Worm (Caenorhabditis elegans) whole organism, late embryonic: ENCODE data around the gene flp-19.

ENCODE experiments used
- C38D4.7 ChIP-seq: fragments of 200-800 bp; sonication (Bioruptor generic); optimal IDR thresholded peaks from 2 replicates; lab custom pipeline; 2018; ENCODE audit warnings: mild to moderate bottlenecking, missing genetic modification characterization, moderate library complexity, missing compliant biosample characterization
- F13H6.1 ChIP-seq: sonication (generic microtip); optimal IDR thresholded peaks from 2 replicates; lab custom pipeline; 2016; ENCODE audit warnings: missing genetic modification characterization, missing compliant biosample characterization
- K09A11.1 ChIP-seq: sonication (generic microtip); optimal IDR thresholded peaks from 2 replicates; lab custom pipeline; 2017; ENCODE audit warnings: antibody characterized with exemption, mild to moderate bottlenecking, missing genetic modification characterization, missing compliant biosample characterization; ENCODE audit not compliant: insufficient read depth
- T23F11.4 ChIP-seq: fragments of 200-800 bp; sonication (Bioruptor generic); optimal IDR thresholded peaks from 2 replicates; lab custom pipeline; 2018; ENCODE audit warnings: mild to moderate bottlenecking, missing genetic modification characterization, missing compliant biosample characterization
- Y22D7AL.16 ChIP-seq: sonication (generic microtip); optimal IDR thresholded peaks from 2 replicates; lab custom pipeline; 2016; ENCODE audit warnings: missing genetic modification characterization, missing compliant biosample characterization
- ama-1 ChIP-seq: fragments of 150-350 bp; optimal IDR thresholded peaks from 2 replicates; lab custom pipeline; 2014
- ceh-18 ChIP-seq: sonication (generic microtip); optimal IDR thresholded peaks from 2 replicates; lab custom pipeline; 2016; ENCODE audit warnings: missing genetic modification characterization, missing compliant biosample characterization
- ceh-19 ChIP-seq: fragments of 200-800 bp; sonication (Bioruptor generic); optimal IDR thresholded peaks from 2 replicates; lab custom pipeline; 2018; ENCODE audit warnings: mild to moderate bottlenecking, missing genetic modification characterization, missing compliant biosample characterization
- ceh-2 ChIP-seq: sonication (generic microtip); optimal IDR thresholded peaks from 2 replicates; lab custom pipeline; 2016; ENCODE audit warnings: missing genotype, missing genetic modification characterization, missing compliant biosample characterization
- ceh-22 ChIP-seq: sonication (generic microtip); optimal IDR thresholded peaks from 2 replicates; lab custom pipeline; 2017; ENCODE audit warnings: missing biosample characterization, missing genetic modification characterization
- ceh-24 ChIP-seq: sonication (generic microtip); optimal IDR thresholded peaks from 2 replicates; lab custom pipeline; 2016; ENCODE audit warnings: mild to moderate bottlenecking, missing genetic modification characterization, missing compliant biosample characterization
- ceh-30 ChIP-seq: fragments of 150-350 bp; optimal IDR thresholded peaks from 2 replicates; lab custom pipeline; 2014; ENCODE audit warnings: missing biosample characterization, missing genetic modification characterization
- ceh-31 ChIP-seq: sonication (generic microtip); optimal IDR thresholded peaks from 2 replicates; lab custom pipeline; 2016; ENCODE audit warnings: missing genetic modification characterization, missing compliant biosample characterization
- ceh-48 ChIP-seq: sonication (generic microtip); optimal IDR thresholded peaks from 2 replicates; lab custom pipeline; 2016; ENCODE audit warnings: missing genetic modification characterization, inconsistent platforms, missing compliant biosample characterization
- dmd-4 ChIP-seq: sonication (generic microtip); optimal IDR thresholded peaks from 2 replicates; lab custom pipeline; 2016; ENCODE audit warnings: borderline replicate concordance, missing genetic modification characterization, missing compliant biosample characterization
- elt-2 ChIP-seq: sonication (generic microtip); optimal IDR thresholded peaks from 2 replicates; lab custom pipeline; 2016; ENCODE audit warnings: missing genetic modification reagents, missing genetic modification characterization, missing compliant biosample characterization
- fkh-10 ChIP-seq: fragments of 150-350 bp; optimal IDR thresholded peaks from 2 replicates; lab custom pipeline; 2014; ENCODE audit warnings: missing biosample characterization, missing genetic modification reagents, missing genetic modification characterization
- fkh-6 ChIP-seq: sonication (generic microtip); optimal IDR thresholded peaks from 2 replicates; lab custom pipeline; 2016; ENCODE audit warnings: missing genetic modification characterization, missing compliant biosample characterization
- gmeb-2 ChIP-seq: sonication (generic microtip); optimal IDR thresholded peaks from 2 replicates; lab custom pipeline; 2016; ENCODE audit warnings: missing genetic modification characterization, inconsistent platforms, missing compliant biosample characterization
- hlh-13 ChIP-seq: fragments of 200-800 bp; sonication (Bioruptor generic); optimal IDR thresholded peaks from 2 replicates; lab custom pipeline; 2018; ENCODE audit warnings: mild to moderate bottlenecking, missing genetic modification characterization, missing compliant biosample characterization
- hlh-15 ChIP-seq: sonication (generic microtip); optimal IDR thresholded peaks from 2 replicates; lab custom pipeline; 2016; ENCODE audit warnings: missing genetic modification characterization, missing compliant biosample characterization
- hlh-6 ChIP-seq: sonication (generic microtip); optimal IDR thresholded peaks from 2 replicates; lab custom pipeline; 2016; ENCODE audit warnings: missing genotype, missing genetic modification characterization, missing compliant biosample characterization
- hlh-8 ChIP-seq: sonication (generic microtip); optimal IDR thresholded peaks from 2 replicates; lab custom pipeline; 2016; ENCODE audit warnings: missing genotype, missing genetic modification characterization, missing compliant biosample characterization
- lim-6 ChIP-seq: sonication (generic microtip); optimal IDR thresholded peaks from 2 replicates; lab custom pipeline; 2016; ENCODE audit warnings: missing genetic modification characterization, missing compliant biosample characterization
- lin-11 ChIP-seq: fragments of 200-800 bp; sonication (Bioruptor generic); optimal IDR thresholded peaks from 2 replicates; lab custom pipeline; 2018; ENCODE audit warnings: mild to moderate bottlenecking, missing genetic modification characterization, missing compliant biosample characterization
- madf-2 ChIP-seq: sonication (generic microtip); optimal IDR thresholded peaks from 2 replicates; lab custom pipeline; 2017; ENCODE audit warnings: missing genetic modification characterization, missing compliant biosample characterization
- pag-3 ChIP-seq: sonication (generic microtip); optimal IDR thresholded peaks from 2 replicates; lab custom pipeline; 2016; ENCODE audit warnings: missing compliant biosample characterization, missing genetic modification characterization, borderline replicate concordance
- pat-9 ChIP-seq: fragments of 200-800 bp; sonication (Bioruptor generic); optimal IDR thresholded peaks from 2 replicates; lab custom pipeline; 2018; ENCODE audit warnings: mild to moderate bottlenecking, missing genetic modification characterization, moderate library complexity, missing compliant biosample characterization
- pax-1 ChIP-seq: fragments of 150-350 bp; optimal IDR thresholded peaks from 2 replicates; lab custom pipeline; 2014; ENCODE audit warnings: missing biosample characterization, missing genetic modification characterization
- pha-2 ChIP-seq: sonication (generic microtip); optimal IDR thresholded peaks from 2 replicates; lab custom pipeline; 2017; ENCODE audit warnings: mild to moderate bottlenecking, missing genetic modification characterization, missing compliant biosample characterization
- pros-1 ChIP-seq: fragments of 150-350 bp; optimal IDR thresholded peaks from 2 replicates; lab custom pipeline; 2014; ENCODE audit warnings: missing biosample characterization, missing genetic modification reagents, missing genetic modification characterization
- ref-2 ChIP-seq: sonication (generic microtip); optimal IDR thresholded peaks from 2 replicates; lab custom pipeline; 2016; ENCODE audit warnings: missing genetic modification characterization, missing compliant biosample characterization
- sox-2 ChIP-seq: fragments of 200-800 bp; sonication (Bioruptor generic); IDR thresholded peaks from 2 replicates; pipeline ENCODE4 v1.3.6; 2022; ENCODE audit warnings: missing genetic modification reagents, missing genetic modification characterization, missing compliant biosample characterization
- syd-9 ChIP-seq: sonication (generic microtip); optimal IDR thresholded peaks from 2 replicates; lab custom pipeline; 2016; ENCODE audit warnings: mild to moderate bottlenecking, missing genetic modification characterization, moderate library complexity, missing compliant biosample characterization
- tbx-2 ChIP-seq: sonication (generic microtip); optimal IDR thresholded peaks from 2 replicates; lab custom pipeline; 2016; ENCODE audit warnings: missing genetic modification characterization, missing compliant biosample characterization
- tbx-7 ChIP-seq: sonication (generic microtip); optimal IDR thresholded peaks from 2 replicates; lab custom pipeline; 2016; ENCODE audit warnings: missing genotype, missing genetic modification characterization, missing compliant biosample characterization
- ttx-3 ChIP-seq: sonication (generic microtip); optimal IDR thresholded peaks from 2 replicates; lab custom pipeline; 2016; ENCODE audit warnings: missing genetic modification reagents, missing genetic modification characterization, missing compliant biosample characterization
- unc-3 ChIP-seq, 2 experiments: fragments of 200-800 bp in 1 of 2; sonication (Bioruptor generic) in 1 of 2; sonication (generic microtip) in 1 of 2; conservative IDR thresholded peaks in 1 of 2; optimal IDR thresholded peaks in 1 of 2; 2 replicates each; pipeline versions ENCODE4 v1.3.6 to Lab custom; 2016 to 2022; ENCODE audit warnings: missing compliant biosample characterization in 2 of 2, missing genetic modification characterization in 2 of 2, missing genetic modification reagents in 1 of 2
- unc-42 ChIP-seq: sonication (generic microtip); optimal IDR thresholded peaks from 2 replicates; lab custom pipeline; 2016; ENCODE audit warnings: missing genotype, missing genetic modification characterization, missing compliant biosample characterization
- unc-86 ChIP-seq: sonication (generic microtip); optimal IDR thresholded peaks from 2 replicates; lab custom pipeline; 2016; ENCODE audit warnings: missing genetic modification characterization, missing compliant biosample characterization
- zip-5 ChIP-seq: sonication (generic microtip); optimal IDR thresholded peaks from 2 replicates; lab custom pipeline; 2016; ENCODE audit warnings: missing genetic modification characterization, missing compliant biosample characterization

The flp-19 gene

DNA sequence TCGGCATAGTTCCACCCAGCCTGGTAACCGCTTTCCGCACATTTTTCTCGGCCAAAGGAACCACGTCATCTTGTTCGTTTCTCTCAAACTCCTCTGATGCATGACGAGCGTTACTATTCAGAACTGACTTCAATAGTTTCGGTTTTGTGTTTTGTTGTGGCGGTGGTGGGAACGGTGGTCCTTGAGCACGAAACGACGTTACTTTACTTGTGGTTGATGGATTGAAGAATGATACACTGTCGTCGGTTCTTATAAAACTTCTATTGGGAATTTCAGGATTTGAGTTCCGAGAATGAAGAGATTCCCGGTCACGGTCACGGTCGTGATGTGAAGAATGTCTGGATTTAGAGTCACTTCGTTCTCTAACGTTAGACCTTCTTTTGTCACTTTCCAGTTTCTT is 5.4 kb downstream of the flp-19 start:
- TF ChIP-seq hlh-13 (GFP tag; lab: Kevin White, UChicago): no peak
- TF ChIP-seq hlh-6 (tag; lab: Kevin White, UChicago): no peak
- no peak for TF ChIP-seq ceh-2 (tag; lab: Kevin White, UChicago)
- TF ChIP-seq ceh-19: no peak
- TF ChIP-seq T23F11.4 (GFP tag; lab: Kevin White, UChicago): no peak
- no peak for TF ChIP-seq hlh-15 (tag; lab: Kevin White, UChicago)
- TF ChIP-seq elt-2 (tag; lab: Kevin White, UChicago): no peak
- TF ChIP-seq pax-1 (tag; lab: Kevin White, UChicago): no peak
- TF ChIP-seq tbx-7 (tag; lab: Kevin White, UChicago): no peak
- no peak for TF ChIP-seq fkh-10
- no peak for TF ChIP-seq Y22D7AL.16 (tag; lab: Kevin White, UChicago)
- TF ChIP-seq dmd-4: no peak

DNA sequence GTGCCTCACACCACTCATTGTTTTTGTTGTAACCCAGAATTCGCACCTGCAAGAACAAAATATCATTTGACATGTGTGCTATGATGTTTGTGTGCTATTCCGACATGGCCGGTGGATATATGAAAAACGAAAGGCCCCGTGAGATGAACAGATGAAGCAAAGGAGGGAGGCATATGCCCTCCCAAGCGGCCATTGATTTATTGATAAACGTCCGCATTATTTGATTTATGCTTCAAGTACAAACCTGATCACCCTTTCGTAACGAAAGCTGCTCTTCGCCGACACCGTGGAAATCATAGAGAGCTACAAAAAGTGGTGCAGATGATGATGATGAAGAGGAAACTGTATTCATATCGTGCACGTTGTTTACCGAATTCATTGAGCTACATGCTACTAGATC is 7.9 kb downstream of the flp-19 start:
- TF ChIP-seq hlh-8 (tag; lab: Kevin White, UChicago): no peak
- TF ChIP-seq unc-42 (tag; lab: Kevin White, UChicago): no peak
- no peak for TF ChIP-seq tbx-7 (tag; lab: Kevin White, UChicago)
- TF ChIP-seq madf-2 (tag; lab: Kevin White, UChicago): no peak
- no peak for TF ChIP-seq ceh-22 (tag; lab: Kevin White, UChicago)
- TF ChIP-seq ceh-24: no peak
- TF ChIP-seq unc-86 (tag; lab: Kevin White, UChicago): no peak
- TF ChIP-seq syd-9: no peak
- no peak for TF ChIP-seq ama-1 (lab: Kevin White, UChicago)
- no peak for TF ChIP-seq lim-6
- no peak for TF ChIP-seq hlh-6 (tag; lab: Kevin White, UChicago)
- TF ChIP-seq Y22D7AL.16 (tag; lab: Kevin White, UChicago): no peak
- no peak for TF ChIP-seq sox-2
- TF ChIP-seq, all 69 proteins: peak for 0

- TF ChIP-seq ceh-18 (tag; lab: Kevin White, UChicago): no peak
- no peak for TF ChIP-seq pros-1
- TF ChIP-seq ceh-24: no peak
- peak; percentile 13 for TF ChIP-seq ttx-3 (tag; lab: Kevin White, UChicago)
- no peak for TF ChIP-seq C38D4.7 (GFP tag; lab: Kevin White, UChicago)
- TF ChIP-seq hlh-8 (tag; lab: Kevin White, UChicago): no peak
- peak; percentile 2 for TF ChIP-seq F13H6.1 (tag; lab: Kevin White, UChicago)
- no peak for TF ChIP-seq pat-9 (tag; lab: Kevin White, UChicago)
- no peak for TF ChIP-seq hlh-13 (GFP tag; lab: Kevin White, UChicago)
- TF ChIP-seq unc-3 (GFP tag; conservative IDR thresholded peaks at IDR 0.05; lab: Robert Waterston, UW): no peak
- TF ChIP-seq unc-3 (tag; optimal IDR thresholded peaks at IDR 0.05; lab: Kevin White, UChicago): no peak
- TF ChIP-seq gmeb-2 (tag; lab: Kevin White, UChicago): no peak
- TF ChIP-seq ref-2 (tag; lab: Kevin White, UChicago): no peak
- peak; percentile 13 for TF ChIP-seq ceh-31
- no peak for TF ChIP-seq lin-11
- TF ChIP-seq ceh-48 (tag; lab: Kevin White, UChicago): no peak
- TF ChIP-seq zip-5 (tag; lab: Kevin White, UChicago): no peak
- TF ChIP-seq pag-3 (tag; lab: Kevin White, UChicago): no peak
- no peak for TF ChIP-seq T23F11.4 (GFP tag; lab: Kevin White, UChicago)
- no peak for TF ChIP-seq ceh-30 (tag; lab: Kevin White, UChicago)
- TF ChIP-seq unc-42 (tag; lab: Kevin White, UChicago): peak; percentile 77
- no peak for TF ChIP-seq syd-9
- no peak for TF ChIP-seq tbx-7 (tag; lab: Kevin White, UChicago)
- TF ChIP-seq tbx-2: peak; percentile 7
- no peak for TF ChIP-seq K09A11.1 (tag; lab: Kevin White, UChicago)
- no peak for TF ChIP-seq fkh-6
- TF ChIP-seq Y22D7AL.16 (tag; lab: Kevin White, UChicago): no peak
- TF ChIP-seq pha-2 (tag; lab: Kevin White, UChicago): no peak
- TF ChIP-seq, all 69 proteins: peak for 5
Observed at ce11 chrX:10616041-10616440, 11.6 kb downstream of the flp-19 start.
